Worm (Caenorhabditis elegans): ENCODE results near the gene B0250.8.
"Not testable (repeated sequence)": the region's sequence is repeated elsewhere in the genome, so short reads cannot be mapped to it uniquely, and the experiment has no call there.

Gene B0250.8

ce11 chrV:20470385-20470784, at the start of gene B0250.8:
TSS of gene B0250.8 (minus strand) at chrV:20470485.
- no peak for TF ChIP-seq nhr-11 (tag; optimal IDR thresholded peaks at IDR 0.05)
- TF ChIP-seq Y116A8C.19 (tag; optimal IDR thresholded peaks at IDR 0.05; ENCODE audit: borderline replicate concordance): no peak
- TF ChIP-seq pax-3 (tag; optimal IDR thresholded peaks at IDR 0.05): no peak
- no peak for TF ChIP-seq efl-3 (GFP tag; optimal IDR thresholded peaks at IDR 0.05)
- TF ChIP-seq mab-9 (GFP tag; IDR thresholded peaks at IDR 0.05): no peak
- TF ChIP-seq dpl-1 (GFP tag; optimal IDR thresholded peaks at IDR 0.05): no peak
- no peak for TF ChIP-seq fkh-10 (GFP tag; optimal IDR thresholded peaks at IDR 0.05)

- no peak for TF ChIP-seq nhr-76 (tag; optimal IDR thresholded peaks at IDR 0.05)
- TF ChIP-seq Y116A8C.19 (tag; optimal IDR thresholded peaks at IDR 0.05; ENCODE audit: borderline replicate concordance): no peak
- no peak for TF ChIP-seq swsn-7 (tag; optimal IDR thresholded peaks at IDR 0.05)
- no peak for TF ChIP-seq mab-9 (GFP tag; IDR thresholded peaks at IDR 0.05)
- TF ChIP-seq nhr-237 (tag; optimal IDR thresholded peaks at IDR 0.05): no peak
- TF ChIP-seq efl-3 (GFP tag; optimal IDR thresholded peaks at IDR 0.05): no peak
- no peak for TF ChIP-seq zag-1 (tag; optimal IDR thresholded peaks at IDR 0.05)
- TF ChIP-seq nhr-11 (tag; optimal IDR thresholded peaks at IDR 0.05): no peak
- no peak for TF ChIP-seq nhr-19 (GFP tag; conservative IDR thresholded peaks at IDR 0.05)
- TF ChIP-seq skn-1 (tag; optimal IDR thresholded peaks at IDR 0.05): no peak
- TF ChIP-seq unc-62 (GFP tag; optimal IDR thresholded peaks at IDR 0.05): no peak
- no peak for TF ChIP-seq unc-86 (tag; optimal IDR thresholded peaks at IDR 0.05)
- no peak for TF ChIP-seq unc-30 (tag; optimal IDR thresholded peaks at IDR 0.05)
Measured at ce11 chrV:20518927-20519326, 48.6 kb upstream of the B0250.8 start, which contains the start of gene Y38H6C.25. TSS of gene Y38H6C.25 (plus strand) at chrV:20519227.

- TF ChIP-seq grh-1 (GFP tag; IDR thresholded peaks at IDR 0.05) (no peak), nhr-85 (tag) (peak; percentile 37), ceh-88 (GFP tag; IDR thresholded peaks at IDR 0.05) (no peak)
Measured at ce11 chrV:20517005-20517404, 46.7 kb upstream of the B0250.8 start.

ce11 chrV:20514483-20514882, 44.2 kb upstream of the B0250.8 start:
- TF ChIP-seq mef-2 (tag; optimal IDR thresholded peaks at IDR 0.05) (no peak), elt-2 (tag; optimal IDR thresholded peaks at IDR 0.05) (peak; percentile 6), hlh-4 (tag; optimal IDR thresholded peaks at IDR 0.05) (no peak), nhr-12 (tag; optimal IDR thresholded peaks at IDR 0.05) (no peak), snu-23 (GFP tag; optimal IDR thresholded peaks at IDR 0.05) (no peak)

- not testable (repeated sequence) for TF ChIP-seq Y116A8C.19 (tag; optimal IDR thresholded peaks at IDR 0.05; ENCODE audit: borderline replicate concordance); pax-3 (tag; optimal IDR thresholded peaks at IDR 0.05); lin-14 (GFP tag; optimal IDR thresholded peaks at IDR 0.05)
Measured at ce11 chrV:20513661-20514060, 43.4 kb upstream of the B0250.8 start, which contains the start of gene Y38H6C.8. TSS of gene Y38H6C.8 (plus strand) at chrV:20513961.

ce11 chrV:20509427-20509826, 39.1 kb upstream of the B0250.8 start:
- TF ChIP-seq lin-35 (GFP tag; optimal IDR thresholded peaks at IDR 0.05) (no peak), efl-1 (optimal IDR thresholded peaks at IDR 0.05) (no peak), efl-1 (GFP tag; optimal IDR thresholded peaks at IDR 0.05 in 1 of 2) (peak in 1 of 2 experiments; percentile 52)

- TF ChIP-seq alr-1 (tag; optimal IDR thresholded peaks at IDR 0.05; ENCODE audit: borderline replicate concordance) (no peak), nhr-85 (tag) (peak; percentile 16), sptf-1 (tag; optimal IDR thresholded peaks at IDR 0.05) (no peak), F16B12.6 (tag; optimal IDR thresholded peaks at IDR 0.05) (no peak)
Measured at ce11 chrV:20506542-20506941, 36.3 kb upstream of the B0250.8 start.
